Fruit fly (Drosophila melanogaster) whole organism, embryonic: ENCODE measurements around the gene CG4968.

ENCODE experiments used
- Bdp1 ChIP-seq: fragments of 200-800 bp; sonication (Bioruptor generic); optimal IDR thresholded peaks from 3 replicates; lab custom pipeline; 2016; ENCODE audit warnings: missing biosample characterization, missing genetic modification characterization
- CG12071 ChIP-seq: fragments of 200-800 bp; sonication (Bioruptor generic); optimal IDR thresholded peaks from 3 replicates; lab custom pipeline; 2018; ENCODE audit warnings: missing biosample characterization, mild to moderate bottlenecking, missing genetic modification characterization
- CG15601 ChIP-seq: fragments of 200-800 bp; sonication (Bioruptor generic); optimal IDR thresholded peaks from 3 replicates; lab custom pipeline; 2019; ENCODE audit warnings: missing biosample characterization, mild to moderate bottlenecking, missing genetic modification characterization, moderate library complexity
- CG34376 ChIP-seq: fragments of 200-800 bp; sonication (Bioruptor generic); optimal IDR thresholded peaks from 2 replicates; lab custom pipeline; 2018; ENCODE audit warnings: missing biosample characterization, mild to moderate bottlenecking, missing genetic modification characterization
- CG34422 ChIP-seq: fragments of 200-800 bp; sonication (Bioruptor generic); IDR thresholded peaks from 3 replicates; pipeline ENCODE4 v1.3.6; 2022; ENCODE audit warnings: missing biosample characterization, missing genetic modification characterization
- CG4360 ChIP-seq: fragments of 200-800 bp; sonication (Bioruptor generic); IDR thresholded peaks from 2 replicates; pipeline ENCODE4 v1.3.6; 2022; ENCODE audit warnings: missing biosample characterization, missing genetic modification characterization
- CG5180 ChIP-seq: fragments of 200-800 bp; sonication (Bioruptor generic); optimal IDR thresholded peaks from 3 replicates; lab custom pipeline; 2017; ENCODE audit warnings: missing biosample characterization, missing genetic modification characterization, mild to moderate bottlenecking, moderate library complexity, missing genetic modification reagents
- CG7271 ChIP-seq: fragments of 200-800 bp; sonication (Bioruptor generic); optimal IDR thresholded peaks from 2 replicates; lab custom pipeline; 2018; ENCODE audit warnings: missing biosample characterization, mild to moderate bottlenecking, missing genetic modification characterization, moderate library complexity
- CG7556 ChIP-seq: fragments of 200-800 bp; sonication (Bioruptor generic); optimal IDR thresholded peaks from 2 replicates; lab custom pipeline; 2017; ENCODE audit warnings: missing biosample characterization, mild to moderate bottlenecking, missing genetic modification characterization
- CG7928 ChIP-seq: fragments of 200-800 bp; sonication (Bioruptor generic); optimal IDR thresholded peaks from 2 replicates; lab custom pipeline; 2017; ENCODE audit warnings: missing biosample characterization, mild to moderate bottlenecking, missing genetic modification characterization
- CG8290 ChIP-seq, 3 experiments: fragments of 200-800 bp; sonication (Bioruptor generic); optimal IDR thresholded peaks; 2 replicates each; lab custom pipeline; 2016 to 2019; ENCODE audit warnings: missing biosample characterization in 3 of 3, missing genetic modification characterization in 3 of 3, mild to moderate bottlenecking in 2 of 3, moderate library complexity in 1 of 3
- CG8944 ChIP-seq: fragments of 200-800 bp; sonication (Bioruptor generic); optimal IDR thresholded peaks from 3 replicates; lab custom pipeline; 2016; ENCODE audit warnings: missing biosample characterization, missing genetic modification characterization
- CG9797 ChIP-seq: fragments of 200-800 bp; sonication (Bioruptor generic); optimal IDR thresholded peaks from 3 replicates; lab custom pipeline; 2018; ENCODE audit warnings: missing biosample characterization, mild to moderate bottlenecking, missing genetic modification characterization
- CHES-1-like ChIP-seq: fragments of 200-800 bp; sonication (Bioruptor generic); optimal IDR thresholded peaks from 2 replicates; lab custom pipeline; 2016; ENCODE audit warnings: missing biosample characterization, missing genetic modification characterization
- Doc3 ChIP-seq: fragments of 200-800 bp; sonication (Bioruptor generic); IDR thresholded peaks from 3 replicates; pipeline ENCODE4 v1.3.6; 2022; ENCODE audit warnings: missing biosample characterization, missing genetic modification characterization; ENCODE audit not compliant: partially characterized antibody
- E2f2 ChIP-seq: fragments of 200-800 bp; sonication (Bioruptor generic); IDR thresholded peaks from 2 replicates; pipeline ENCODE4 v1.3.6; 2022; ENCODE audit warnings: missing biosample characterization, missing genetic modification characterization
- HHEX ChIP-seq: fragments of 200-800 bp; sonication (Bioruptor generic); optimal IDR thresholded peaks from 3 replicates; lab custom pipeline; 2017; ENCODE audit warnings: missing biosample characterization, mild to moderate bottlenecking, missing genetic modification characterization, missing genetic modification reagents
- HLH4C ChIP-seq: fragments of 200-800 bp; sonication (Bioruptor generic); IDR thresholded peaks from 3 replicates; pipeline ENCODE4 v1.3.6; 2022; ENCODE audit warnings: missing biosample characterization, missing genetic modification characterization; ENCODE audit not compliant: partially characterized antibody
- Hmr ChIP-seq: fragments of 200-800 bp; sonication (Bioruptor generic); optimal IDR thresholded peaks from 3 replicates; lab custom pipeline; 2017; ENCODE audit warnings: mild to moderate bottlenecking, missing biosample characterization, missing genetic modification reagents, missing genetic modification characterization
- Hsf ChIP-seq: fragments of 200-800 bp; sonication (Bioruptor generic); optimal IDR thresholded peaks from 3 replicates; lab custom pipeline; 2016; ENCODE audit warnings: missing biosample characterization, missing genetic modification characterization
- NK7.1 ChIP-seq: fragments of 200-800 bp; sonication (Bioruptor generic); optimal IDR thresholded peaks from 3 replicates; lab custom pipeline; 2016; ENCODE audit warnings: missing biosample characterization, missing genetic modification characterization
- Neu2 ChIP-seq: fragments of 200-800 bp; sonication (Bioruptor generic); optimal IDR thresholded peaks from 3 replicates; lab custom pipeline; 2016; ENCODE audit warnings: missing biosample characterization, missing genetic modification characterization, borderline replicate concordance
- Pdp1 ChIP-seq, 2 experiments: fragments of 200-800 bp; sonication (Bioruptor generic); optimal IDR thresholded peaks; 3 replicates each; lab custom pipeline; 2016; ENCODE audit warnings: missing biosample characterization in 2 of 2, missing genetic modification characterization in 2 of 2, mild to moderate bottlenecking in 1 of 2, moderate library complexity in 1 of 2
- Side ChIP-seq: fragments of 200-800 bp; sonication (Bioruptor generic); optimal IDR thresholded peaks from 2 replicates; lab custom pipeline; 2016; ENCODE audit warnings: missing biosample characterization, missing genetic modification characterization
- Xbp1 ChIP-seq: fragments of 200-800 bp; sonication (Bioruptor generic); optimal IDR thresholded peaks from 3 replicates; lab custom pipeline; 2016; ENCODE audit warnings: missing biosample characterization, mild to moderate bottlenecking, missing genetic modification characterization
- bcd ChIP-seq: fragments of 200-800 bp; sonication (Bioruptor generic); optimal IDR thresholded peaks from 2 replicates; lab custom pipeline; 2017; ENCODE audit warnings: missing biosample characterization, mild to moderate bottlenecking, missing genetic modification characterization
- caup ChIP-seq: fragments of 200-800 bp; sonication (Bioruptor generic); optimal IDR thresholded peaks from 3 replicates; lab custom pipeline; 2017; ENCODE audit warnings: missing biosample characterization, mild to moderate bottlenecking, missing genetic modification characterization, moderate library complexity; ENCODE audit not compliant: severe bottlenecking
- corto ChIP-seq: fragments of 200-800 bp; sonication (Bioruptor generic); optimal IDR thresholded peaks from 2 replicates; lab custom pipeline; 2016; ENCODE audit warnings: missing biosample characterization, mild to moderate bottlenecking, missing genetic modification characterization, moderate library complexity
- da ChIP-seq: fragments of 200-800 bp; sonication (Bioruptor generic); optimal IDR thresholded peaks from 2 replicates; lab custom pipeline; 2016; ENCODE audit warnings: missing biosample characterization, missing genetic modification characterization
- dmrt99B ChIP-seq: fragments of 200-800 bp; sonication (Bioruptor generic); optimal IDR thresholded peaks from 2 replicates; lab custom pipeline; 2018; ENCODE audit warnings: missing biosample characterization, mild to moderate bottlenecking, missing genetic modification characterization, moderate library complexity
- dpn ChIP-seq, 2 experiments: fragments of 200-800 bp; sonication (Bioruptor generic); optimal IDR thresholded peaks; 3 replicates each; lab custom pipeline; 2016; ENCODE audit warnings: missing biosample characterization in 2 of 2, missing genetic modification characterization in 2 of 2
- fd102C ChIP-seq: fragments of 200-800 bp; sonication (Bioruptor generic); optimal IDR thresholded peaks from 2 replicates; lab custom pipeline; 2018; ENCODE audit warnings: missing biosample characterization, mild to moderate bottlenecking, missing genetic modification characterization, moderate library complexity
- gce ChIP-seq: fragments of 200-800 bp; sonication (Bioruptor generic); IDR thresholded peaks from 3 replicates; pipeline ENCODE4 v1.3.6; 2022; ENCODE audit warnings: missing biosample characterization, missing genetic modification characterization
- gsb ChIP-seq: fragments of 200-800 bp; sonication (Bioruptor generic); IDR thresholded peaks from 2 replicates; pipeline ENCODE4 v1.3.6; 2022; ENCODE audit warnings: missing biosample characterization, missing genetic modification characterization
- gsb-n ChIP-seq: fragments of 200-800 bp; sonication (Bioruptor generic); optimal IDR thresholded peaks from 3 replicates; lab custom pipeline; 2018; ENCODE audit warnings: missing biosample characterization, mild to moderate bottlenecking, missing genetic modification characterization
- jing ChIP-seq: fragments of 200-800 bp; sonication (Bioruptor generic); optimal IDR thresholded peaks from 2 replicates; lab custom pipeline; 2018; ENCODE audit warnings: missing biosample characterization, mild to moderate bottlenecking, missing genetic modification characterization
- lola ChIP-seq, 3 experiments: fragments of >200 bp in 2 of 3; fragments of 200-800 bp in 1 of 3; sonication (Bioruptor generic) in 1 of 3; optimal IDR thresholded peaks; 2 replicates each; lab custom pipeline; 2017 to 2019; ENCODE audit warnings: missing biosample characterization in 3 of 3, missing genetic modification characterization in 3 of 3, mild to moderate bottlenecking in 1 of 3, moderate library complexity in 1 of 3
- nerfin-1 ChIP-seq: fragments of 200-800 bp; sonication (Bioruptor generic); optimal IDR thresholded peaks from 3 replicates; lab custom pipeline; 2019; ENCODE audit warnings: missing biosample characterization, mild to moderate bottlenecking, missing genetic modification characterization, moderate library complexity
- odd ChIP-seq: fragments of 200-800 bp; sonication (Bioruptor generic); optimal IDR thresholded peaks from 2 replicates; lab custom pipeline; 2017; ENCODE audit warnings: missing biosample characterization, mild to moderate bottlenecking, missing genetic modification characterization
- prd ChIP-seq, 3 experiments: fragments of >200 bp in 2 of 3; fragments of 200-800 bp in 1 of 3; sonication (Bioruptor generic) in 1 of 3; optimal IDR thresholded peaks in 2 of 3; IDR thresholded peaks in 1 of 3; 2 replicates in 2 of 3; 3 replicates in 1 of 3; pipeline versions ENCODE4 v1.3.6 to Lab custom; 2017 to 2022; ENCODE audit warnings: missing biosample characterization in 1 of 3, missing genetic modification characterization in 1 of 3
- psq ChIP-seq: fragments of 200-800 bp; sonication (Bioruptor generic); optimal IDR thresholded peaks from 2 replicates; lab custom pipeline; 2017; ENCODE audit warnings: missing biosample characterization, missing genetic modification characterization
- pum ChIP-seq: fragments of 200-800 bp; sonication (Bioruptor generic); optimal IDR thresholded peaks from 2 replicates; lab custom pipeline; 2016; ENCODE audit warnings: missing biosample characterization, missing genetic modification characterization
- row ChIP-seq: fragments of 200-800 bp; sonication (Bioruptor generic); IDR thresholded peaks from 3 replicates; pipeline ENCODE4 v1.3.6; 2022; ENCODE audit warnings: missing biosample characterization, missing genetic modification characterization
- sc ChIP-seq, 3 experiments: fragments of >200 bp in 2 of 3; fragments of 200-800 bp in 1 of 3; sonication (Bioruptor generic) in 1 of 3; optimal IDR thresholded peaks; 2 replicates in 2 of 3; 3 replicates in 1 of 3; lab custom pipeline; 2017; ENCODE audit warnings: mild to moderate bottlenecking in 1 of 3, missing biosample characterization in 1 of 3, missing genetic modification characterization in 1 of 3, missing genetic modification reagents in 1 of 3
- ssp ChIP-seq: fragments of 200-800 bp; sonication (Bioruptor generic); IDR thresholded peaks from 2 replicates; pipeline ENCODE4 v1.3.6; 2022; ENCODE audit warnings: missing biosample characterization, missing genetic modification characterization
- tap ChIP-seq: fragments of 200-800 bp; optimal IDR thresholded peaks from 3 replicates; lab custom pipeline; 2019; ENCODE audit warnings: missing biosample characterization, mild to moderate bottlenecking, missing genetic modification characterization, moderate library complexity
- twi ChIP-seq: fragments of 200-800 bp; optimal IDR thresholded peaks from 2 replicates; lab custom pipeline; 2019; ENCODE audit warnings: missing biosample characterization, mild to moderate bottlenecking, missing genetic modification characterization, moderate library complexity
- zen ChIP-seq: fragments of 200-800 bp; sonication (Bioruptor generic); optimal IDR thresholded peaks from 3 replicates; lab custom pipeline; 2018; ENCODE audit warnings: missing biosample characterization, mild to moderate bottlenecking, missing genetic modification characterization, moderate library complexity

Gene CG4968

DNA sequence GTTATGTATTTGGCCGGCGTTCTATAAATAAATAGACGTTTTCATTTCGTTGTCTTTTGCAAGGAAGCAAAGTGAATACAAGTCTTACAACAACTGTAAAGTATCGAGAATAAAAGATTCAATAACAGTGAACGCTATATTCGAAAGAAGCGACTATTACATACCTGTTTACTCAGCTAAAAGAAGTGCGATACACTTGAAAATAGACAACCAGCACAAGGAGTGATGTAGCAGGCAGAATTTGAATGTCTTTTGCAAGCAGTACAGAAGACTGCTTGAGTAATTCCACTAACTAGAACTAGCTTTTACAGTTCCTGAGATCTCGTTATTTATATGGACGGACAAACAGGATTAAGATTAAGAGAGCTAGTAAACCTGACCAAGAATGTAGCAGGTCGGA lies 8.4 kb upstream of the CG4968 start (continued):
- no peak for TF ChIP-seq CG12071
- no peak for TF ChIP-seq ssp (GFP tag; lab: Robert Waterston, UW)
- TF ChIP-seq Bdp1: no peak
- TF ChIP-seq corto (GFP tag; lab: Kevin White, UChicago): no peak
- no peak for TF ChIP-seq CG34376 (GFP tag; lab: Kevin White, UChicago)
- TF ChIP-seq jing (GFP tag; lab: Kevin White, UChicago): no peak
- no peak for TF ChIP-seq CHES-1-like (GFP tag; lab: Kevin White, UChicago)
- no peak for TF ChIP-seq tap (tag; lab: Kevin White, UChicago)
- TF ChIP-seq CG4360 (GFP tag; lab: Robert Waterston, UW): no peak
- peak in 1 of 2 experiments; percentile 33 for TF ChIP-seq dpn (GFP tag; optimal IDR thresholded peaks at IDR 0.05; lab: Kevin White, UChicago)
- TF ChIP-seq da: no peak
- 0 out of 2 replicates have a peak, but pooled peaks have one; percentile 45 for TF ChIP-seq E2f2
- TF ChIP-seq bcd (GFP tag; lab: Kevin White, UChicago): no peak
- TF ChIP-seq zen (tag; lab: Kevin White, UChicago): peak; percentile 38
- no peak for TF ChIP-seq Hsf (GFP tag; lab: Kevin White, UChicago)
- TF ChIP-seq CG7928 (GFP tag; lab: Kevin White, UChicago): no peak
- TF ChIP-seq Hmr (GFP tag; lab: Kevin White, UChicago): no peak
- peak; percentile 31 for TF ChIP-seq nerfin-1
- no peak for TF ChIP-seq pum (GFP tag; lab: Kevin White, UChicago)
- TF ChIP-seq gsb-n (tag; lab: Kevin White, UChicago): no peak
- peak in 1 of 2 experiments; percentile 78 for TF ChIP-seq Pdp1 (GFP tag; optimal IDR thresholded peaks at IDR 0.05; lab: Kevin White, UChicago)
- no peak for TF ChIP-seq Side (GFP tag; lab: Kevin White, UChicago)
- TF ChIP-seq Doc3 (GFP tag; lab: Robert Waterston, UW): no peak
- no peak for TF ChIP-seq CG7271 (tag; lab: Kevin White, UChicago)
- no peak for TF ChIP-seq Neu2 (GFP tag; lab: Kevin White, UChicago)
- TF ChIP-seq CG7556 (GFP tag; lab: Kevin White, UChicago): no peak
- peak; percentile 98 for TF ChIP-seq CG8290 (GFP tag; optimal IDR thresholded peaks at IDR 0.05; lab: Kevin White, UChicago)
- TF ChIP-seq CG8290 (tag; optimal IDR thresholded peaks at IDR 0.05; lab: Kevin White, UChicago): peak; percentile 87 to 91
- TF ChIP-seq prd (optimal IDR thresholded peaks at IDR 0.05; lab: Kevin White, UChicago): no peak
- TF ChIP-seq prd (GFP tag; IDR thresholded peaks at IDR 0.05; lab: Robert Waterston, UW): no peak; the same call in 2 of the 3 replicates
- no peak for TF ChIP-seq HHEX
- TF ChIP-seq caup (GFP tag; lab: Kevin White, UChicago): peak; percentile 10
- no peak for TF ChIP-seq fd102C (GFP tag; lab: Kevin White, UChicago)
- TF ChIP-seq dmrt99B (tag; lab: Kevin White, UChicago): no peak
- peak; percentile 1 for TF ChIP-seq Xbp1
- peak; percentile 22 for TF ChIP-seq CG15601 (tag; lab: Kevin White, UChicago)
- TF ChIP-seq gsb (GFP tag; lab: Robert Waterston, UW): no peak
- no peak for TF ChIP-seq CG34422
- peak; percentile 38; the same call in 1 of the 3 replicates for TF ChIP-seq row (GFP tag; lab: Robert Waterston, UW)
- no peak for TF ChIP-seq NK7.1 (GFP tag; lab: Kevin White, UChicago)
- no peak for TF ChIP-seq CG5180
- peak; percentile 79 for TF ChIP-seq HLH4C
- no peak for TF ChIP-seq odd (GFP tag; lab: Kevin White, UChicago)
- TF ChIP-seq twi (tag; lab: Kevin White, UChicago): peak; percentile 8
- TF ChIP-seq sc (optimal IDR thresholded peaks at IDR 0.05; lab: Kevin White, UChicago): no peak
- no peak for TF ChIP-seq sc (GFP tag; optimal IDR thresholded peaks at IDR 0.05; lab: Kevin White, UChicago)
- TF ChIP-seq lola (GFP tag; optimal IDR thresholded peaks at IDR 0.05; lab: Kevin White, UChicago): no peak
- TF ChIP-seq CG9797: no peak
- TF ChIP-seq psq (GFP tag; lab: Kevin White, UChicago): no peak
- TF ChIP-seq CG8944: no peak
- TF ChIP-seq gce (GFP tag; lab: Robert Waterston, UW): no peak
